Worm (Caenorhabditis elegans): Measurements from ENCODE around the gene ckb-1.

DNA sequence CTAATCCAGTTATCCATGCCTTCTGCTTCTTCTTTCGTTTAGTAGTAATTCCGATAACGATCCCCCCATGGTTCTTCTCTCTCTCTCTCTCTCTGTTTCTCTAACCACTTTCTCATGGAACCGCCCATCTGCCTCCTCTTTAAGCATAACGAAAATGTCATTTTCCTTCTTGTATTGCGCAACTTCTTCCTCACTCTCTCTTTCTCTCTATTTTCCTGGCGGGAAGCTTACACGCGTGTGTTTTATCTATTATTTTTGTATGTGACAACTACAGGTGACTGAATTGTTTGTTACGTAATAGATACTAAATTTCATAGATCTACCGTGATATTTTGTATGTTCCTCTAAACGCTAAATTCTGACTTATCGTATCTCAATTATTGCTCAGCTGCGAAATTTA, 25.3 kb downstream of the ckb-1 start:
- TF ChIP-seq T22C8.4 (GFP tag; IDR thresholded peaks at IDR 0.05) = no peak
- no peak for TF ChIP-seq klf-2 (GFP tag; conservative IDR thresholded peaks at IDR 0.05)
- no peak for TF ChIP-seq tab-1 (GFP tag; IDR thresholded peaks at IDR 0.05)
- no peak for TF ChIP-seq med-1 (GFP tag; optimal IDR thresholded peaks at IDR 0.05; ENCODE audit: insufficient read depth)
- TF ChIP-seq ztf-23 (GFP tag; IDR thresholded peaks at IDR 0.05) = no peak
- TF ChIP-seq flt-1 (GFP tag; IDR thresholded peaks at IDR 0.05) = no peak
- no peak for TF ChIP-seq cog-1 (tag; optimal IDR thresholded peaks at IDR 0.05)

Measured in whole organism, midembryonic.